Fruit fly (Drosophila melanogaster) S2 (cell line): ENCODE results near the gene Iris.

ENCODE experiments used
- CG8478 ChIP-seq: fragments of >200 bp; optimal IDR thresholded peaks from 2 replicates; lab custom pipeline; 2018
- CTCF ChIP-seq, 2 experiments: fragments of >200 bp; optimal IDR thresholded peaks; 2 replicates each; lab custom pipeline; 2018

dm6 chr2L:1086312-1086906, 47.5 kb downstream of the Iris start:
- no peak for TF ChIP-seq CG8478 (lab: Kevin White, UChicago)
- no peak for TF ChIP-seq CTCF (optimal IDR thresholded peaks at IDR 0.05; lab: Kevin White, UChicago)
